Worm (Caenorhabditis elegans) whole organism, L1 larva: ENCODE results near the gene R04F11.2.

Experiments used
- C16A3.4 ChIP-seq: fragments of 150-350 bp; optimal IDR thresholded peaks from 2 replicates; lab custom pipeline; 2014; ENCODE audit warnings: missing biosample characterization, missing genetic modification characterization
- C34B4.2 ChIP-seq: sonication (generic microtip); optimal IDR thresholded peaks from 2 replicates; lab custom pipeline; 2017; ENCODE audit warnings: mild to moderate bottlenecking, missing genetic modification characterization, missing compliant biosample characterization
- F16B12.6 ChIP-seq: fragments of 150-350 bp; optimal IDR thresholded peaks from 2 replicates; lab custom pipeline; 2014; ENCODE audit warnings: missing biosample characterization, missing genetic modification characterization
- aly-2 ChIP-seq: fragments of 150-350 bp; optimal IDR thresholded peaks from 2 replicates; lab custom pipeline; 2014; ENCODE audit warnings: missing biosample characterization, missing genetic modification characterization
- dsc-1 ChIP-seq: sonication (generic microtip); optimal IDR thresholded peaks from 2 replicates; lab custom pipeline; 2016; ENCODE audit warnings: mild to moderate bottlenecking, missing genetic modification characterization, missing compliant biosample characterization
- efl-1 ChIP-seq, 4 experiments: fragments of 150-350 bp; optimal IDR thresholded peaks in 3 of 4; peaks in 1 of 4; 1 replicate in 1 of 4; 2 replicates in 3 of 4; lab custom pipeline; 2014; ENCODE audit warnings: missing biosample characterization in 2 of 4, missing genetic modification characterization in 2 of 4, missing genetic modification reagents in 2 of 4
- egl-27 ChIP-seq, 2 experiments: fragments of 150-350 bp in 1 of 2; sonication (generic microtip); optimal IDR thresholded peaks; 3 replicates each; lab custom pipeline; 2017 to 2018; ENCODE audit warnings: missing biosample characterization in 2 of 2, missing genetic modification characterization in 2 of 2, missing genetic modification reagents in 2 of 2
- elt-3 ChIP-seq, 6 experiments: fragments of 150-350 bp in 1 of 6; sonication (generic microtip); optimal IDR thresholded peaks; 2 replicates each; lab custom pipeline; 2017 to 2018; ENCODE audit warnings: missing biosample characterization in 6 of 6, missing genetic modification characterization in 6 of 6, inconsistent platforms in 1 of 6
- fkh-4 ChIP-seq: sonication (generic microtip); optimal IDR thresholded peaks from 2 replicates; lab custom pipeline; 2016; ENCODE audit warnings: missing compliant biosample characterization, missing genetic modification characterization, borderline replicate concordance
- fkh-8 ChIP-seq: sonication (generic microtip); optimal IDR thresholded peaks from 2 replicates; lab custom pipeline; 2016; ENCODE audit warnings: mild to moderate bottlenecking, missing genetic modification characterization, missing compliant biosample characterization
- fos-1 ChIP-seq: fragments of 150-350 bp; optimal IDR thresholded peaks from 2 replicates; lab custom pipeline; 2014; ENCODE audit warnings: missing biosample characterization, missing genetic modification characterization
- grh-1 ChIP-seq: fragments of 200-800 bp; sonication (Bioruptor generic); IDR thresholded peaks from 2 replicates; pipeline ENCODE4 v1.3.6; 2022; ENCODE audit warnings: missing genetic modification reagents, missing genetic modification characterization, missing compliant biosample characterization
- hlh-17 ChIP-seq: fragments of 200-800 bp; sonication (Bioruptor generic); optimal IDR thresholded peaks from 2 replicates; lab custom pipeline; 2018; ENCODE audit warnings: missing genetic modification characterization, mild to moderate bottlenecking, missing compliant biosample characterization, moderate library complexity, borderline replicate concordance
- hlh-4 ChIP-seq: sonication (generic microtip); optimal IDR thresholded peaks from 2 replicates; lab custom pipeline; 2016; ENCODE audit warnings: mild to moderate bottlenecking, missing genetic modification characterization, missing compliant biosample characterization
- jun-1 ChIP-seq: fragments of 150-350 bp; optimal IDR thresholded peaks from 2 replicates; lab custom pipeline; 2014; ENCODE audit warnings: missing biosample characterization, missing genetic modification reagents, missing genetic modification characterization
- lin-13 ChIP-seq: fragments of 150-350 bp; optimal IDR thresholded peaks from 2 replicates; lab custom pipeline; 2014; ENCODE audit warnings: missing biosample characterization, missing genetic modification reagents, missing genetic modification characterization
- lin-14 ChIP-seq: fragments of 200-800 bp; sonication (Bioruptor generic); optimal IDR thresholded peaks from 2 replicates; lab custom pipeline; 2018; ENCODE audit warnings: mild to moderate bottlenecking, missing genetic modification characterization, moderate library complexity, missing compliant biosample characterization
- lin-35 ChIP-seq, 2 experiments: fragments of 150-350 bp; optimal IDR thresholded peaks; 2 replicates each; lab custom pipeline; 2014; ENCODE audit warnings: missing biosample characterization in 2 of 2, missing genetic modification characterization in 2 of 2, missing genetic modification reagents in 2 of 2
- lin-39 ChIP-seq: fragments of 150-350 bp; optimal IDR thresholded peaks from 2 replicates; lab custom pipeline; 2014; ENCODE audit warnings: missing biosample characterization, missing genetic modification reagents, missing genetic modification characterization
- lir-3 ChIP-seq: sonication (generic microtip); optimal IDR thresholded peaks from 2 replicates; lab custom pipeline; 2016; ENCODE audit warnings: mild to moderate bottlenecking, missing genetic modification characterization, moderate library complexity, missing compliant biosample characterization; ENCODE audit not compliant: poor library complexity
- lsy-2 ChIP-seq, 2 experiments: fragments of 150-350 bp; optimal IDR thresholded peaks; 2 replicates each; lab custom pipeline; 2014; ENCODE audit warnings: missing biosample characterization in 2 of 2, missing genetic modification characterization in 2 of 2
- mab-9 ChIP-seq: fragments of 200-800 bp; sonication (Bioruptor generic); IDR thresholded peaks from 2 replicates; pipeline ENCODE4 v1.3.6; 2022; ENCODE audit warnings: missing genetic modification reagents, missing genetic modification characterization, missing compliant biosample characterization
- mef-2 ChIP-seq: fragments of 150-350 bp; optimal IDR thresholded peaks from 2 replicates; lab custom pipeline; 2014; ENCODE audit warnings: missing biosample characterization, missing genetic modification characterization
- nhr-19 ChIP-seq: fragments of 200-800 bp; sonication (Bioruptor generic); conservative IDR thresholded peaks from 2 replicates; pipeline ENCODE4 v1.3.6; 2022; ENCODE audit warnings: missing genetic modification characterization, missing compliant biosample characterization
- nhr-20 ChIP-seq: sonication (generic microtip); optimal IDR thresholded peaks from 2 replicates; lab custom pipeline; 2016; ENCODE audit warnings: mild to moderate bottlenecking, missing genetic modification characterization, missing compliant biosample characterization
- nhr-237 ChIP-seq: fragments of 150-350 bp; optimal IDR thresholded peaks from 2 replicates; lab custom pipeline; 2014; ENCODE audit warnings: missing biosample characterization, missing genetic modification characterization
- nhr-47 ChIP-seq: sonication (generic microtip); optimal IDR thresholded peaks from 2 replicates; lab custom pipeline; 2016; ENCODE audit warnings: mild to moderate bottlenecking, missing genetic modification characterization, moderate library complexity, missing compliant biosample characterization
- nhr-71 ChIP-seq: sonication (generic microtip); optimal IDR thresholded peaks from 2 replicates; lab custom pipeline; 2016; ENCODE audit warnings: mild to moderate bottlenecking, missing genetic modification characterization, moderate library complexity, missing compliant biosample characterization
- nhr-76 ChIP-seq: sonication (generic microtip); optimal IDR thresholded peaks from 2 replicates; lab custom pipeline; 2017; ENCODE audit warnings: missing biosample characterization, missing genetic modification characterization
- nhr-90 ChIP-seq: sonication (generic microtip); optimal IDR thresholded peaks from 2 replicates; lab custom pipeline; 2016; ENCODE audit warnings: mild to moderate bottlenecking, missing genetic modification characterization, missing compliant biosample characterization; ENCODE audit not compliant: poor library complexity
- pag-3 ChIP-seq: sonication (generic microtip); optimal IDR thresholded peaks from 2 replicates; lab custom pipeline; 2017; ENCODE audit warnings: missing genetic modification characterization, mild to moderate bottlenecking, missing compliant biosample characterization, antibody characterized with exemption, borderline replicate concordance; ENCODE audit not compliant: insufficient read depth
- pqm-1 ChIP-seq: sonication (generic microtip); optimal IDR thresholded peaks from 3 replicates; lab custom pipeline; 2017; ENCODE audit warnings: missing biosample characterization, missing genetic modification characterization
- rnt-1 ChIP-seq: sonication (generic microtip); optimal IDR thresholded peaks from 2 replicates; lab custom pipeline; 2016; ENCODE audit warnings: mild to moderate bottlenecking, missing genetic modification characterization, moderate library complexity, missing compliant biosample characterization
- snpc-4 ChIP-seq: fragments of 150-350 bp; optimal IDR thresholded peaks from 2 replicates; lab custom pipeline; 2014; ENCODE audit warnings: missing biosample characterization, missing genetic modification characterization
- sox-4 ChIP-seq: sonication (generic microtip); optimal IDR thresholded peaks from 2 replicates; lab custom pipeline; 2016; ENCODE audit warnings: missing genetic modification characterization, missing compliant biosample characterization
- swsn-7 ChIP-seq: sonication (generic microtip); optimal IDR thresholded peaks from 2 replicates; lab custom pipeline; 2016; ENCODE audit warnings: missing genetic modification characterization, missing compliant biosample characterization
- tbx-2 ChIP-seq: sonication (generic microtip); optimal IDR thresholded peaks from 2 replicates; lab custom pipeline; 2016; ENCODE audit warnings: missing genetic modification characterization, missing compliant biosample characterization
- unc-130 ChIP-seq: fragments of 150-350 bp; optimal IDR thresholded peaks from 2 replicates; lab custom pipeline; 2017; ENCODE audit warnings: missing biosample characterization, missing genetic modification characterization, inconsistent platforms
- unc-62 ChIP-seq: fragments of 150-350 bp; optimal IDR thresholded peaks from 2 replicates; lab custom pipeline; 2014; ENCODE audit warnings: missing biosample characterization, missing genetic modification reagents, missing genetic modification characterization
- unc-98 ChIP-seq: fragments of 200-800 bp; sonication (Bioruptor generic); IDR thresholded peaks from 2 replicates; pipeline ENCODE4 v1.3.6; 2022; ENCODE audit warnings: missing genetic modification characterization, missing compliant biosample characterization
- vab-15 ChIP-seq: sonication (generic microtip); optimal IDR thresholded peaks from 2 replicates; lab custom pipeline; 2017; ENCODE audit warnings: missing genotype, mild to moderate bottlenecking, missing genetic modification characterization, missing compliant biosample characterization
- xbp-1 ChIP-seq: sonication (generic microtip); optimal IDR thresholded peaks from 2 replicates; lab custom pipeline; 2016; ENCODE audit warnings: missing genetic modification characterization, missing compliant biosample characterization
- zip-4 ChIP-seq: fragments of 200-800 bp; sonication (Bioruptor generic); optimal IDR thresholded peaks from 2 replicates; lab custom pipeline; 2018; ENCODE audit warnings: mild to moderate bottlenecking, missing genetic modification characterization, moderate library complexity, missing compliant biosample characterization
- ztf-4 ChIP-seq: fragments of 150-350 bp; optimal IDR thresholded peaks from 2 replicates; lab custom pipeline; 2014; ENCODE audit warnings: missing biosample characterization, missing genetic modification characterization

R04F11.2 gene

ce11 chrV:12331820-12332219 is 13.6 kb downstream of the R04F11.2 start (continued):
- TF ChIP-seq pag-3 (tag; lab: Kevin White, UChicago) (no peak), lin-39 (tag; lab: Kevin White, UChicago) (no peak), nhr-19 (GFP tag; lab: Robert Waterston, UW) (peak; percentile 38; the same call in 1 of the 2 replicates), hlh-4 (no peak), fkh-4 (tag; lab: Kevin White, UChicago) (no peak), nhr-237 (tag; lab: Kevin White, UChicago) (no peak), C16A3.4 (tag; lab: Kevin White, UChicago) (peak; percentile 8), snpc-4 (tag; lab: Kevin White, UChicago) (no peak), fkh-8 (tag; lab: Kevin White, UChicago) (no peak), C34B4.2 (tag; lab: Kevin White, UChicago) (no peak), nhr-71 (tag; lab: Kevin White, UChicago) (peak; percentile 55), lin-14 (GFP tag; lab: Kevin White, UChicago) (peak; percentile 20), aly-2 (no peak), lsy-2 (tag; optimal IDR thresholded peaks at IDR 0.05; lab: Kevin White, UChicago) (peak; percentile 29 to 51), unc-62 (GFP tag; lab: Kevin White, UChicago) (no peak), zip-4 (no peak), lin-35 (GFP tag; optimal IDR thresholded peaks at IDR 0.05; lab: Kevin White, UChicago) (peak; percentile 30 to 45), fos-1 (tag; lab: Kevin White, UChicago) (no peak), nhr-20 (tag; lab: Kevin White, UChicago) (peak; percentile 10), lin-13 (GFP tag; lab: Kevin White, UChicago) (no peak), nhr-47 (peak; percentile 33)

ce11 chrV:12334387-12334786 is 16.2 kb downstream of the R04F11.2 start:
- peak; percentile 62 for TF ChIP-seq lin-14 (GFP tag; lab: Kevin White, UChicago)
- peak; percentile 61 for TF ChIP-seq rnt-1
- 0 out of 2 replicates have a peak, but pooled peaks have one; percentile 13 for TF ChIP-seq nhr-19 (GFP tag; lab: Robert Waterston, UW)
- TF ChIP-seq nhr-71 (tag; lab: Kevin White, UChicago) = peak; percentile 57
- TF ChIP-seq vab-15 = no peak
- no peak for TF ChIP-seq jun-1
- no peak for TF ChIP-seq pqm-1
- no peak for TF ChIP-seq swsn-7 (tag; lab: Kevin White, UChicago)
- TF ChIP-seq unc-98 (GFP tag; lab: Robert Waterston, UW) = no peak
- peak in 1 of 2 experiments; percentile 23 for TF ChIP-seq lsy-2 (tag; optimal IDR thresholded peaks at IDR 0.05; lab: Kevin White, UChicago)
- peak; percentile 2 for TF ChIP-seq unc-130 (tag; lab: Kevin White, UChicago)
- no peak for TF ChIP-seq ztf-4 (tag; lab: Kevin White, UChicago)
- no peak for TF ChIP-seq grh-1 (GFP tag; lab: Robert Waterston, UW)

- no peak for TF ChIP-seq grh-1 (GFP tag; lab: Robert Waterston, UW)
- TF ChIP-seq nhr-76 = no peak
- no peak for TF ChIP-seq mab-9 (GFP tag; lab: Robert Waterston, UW)
- TF ChIP-seq, all 84 proteins: peak for 0
These were observed 19.7 kb downstream of the R04F11.2 start, which contains the start of gene twk-13 for ce11 chrV:12337894-12338293. twk-13 (minus strand) TSS chrV:12337994.

- TF ChIP-seq lin-13 (GFP tag; lab: Kevin White, UChicago) = peak; percentile 92
- peak; percentile 88 for TF ChIP-seq aly-2
- peak; percentile 79 for TF ChIP-seq lir-3 (tag; lab: Kevin White, UChicago)
- peak; percentile 98 to 99 for TF ChIP-seq efl-1 (optimal IDR thresholded peaks at IDR 0.05; lab: Kevin White, UChicago)
- TF ChIP-seq efl-1 (GFP tag; optimal IDR thresholded peaks at IDR 0.05 in 1 of 2; lab: Kevin White, UChicago) = peak; percentile 98 to 100
- TF ChIP-seq sox-4 (tag; lab: Kevin White, UChicago) = peak; percentile 83
- TF ChIP-seq nhr-90 (tag; lab: Kevin White, UChicago) = peak; percentile 97
- peak; percentile 83 for TF ChIP-seq zip-4
- peak; percentile 65 for TF ChIP-seq fkh-4 (tag; lab: Kevin White, UChicago)
- peak; percentile 99 for TF ChIP-seq lin-35 (GFP tag; optimal IDR thresholded peaks at IDR 0.05; lab: Kevin White, UChicago)
- peak; percentile 95 for TF ChIP-seq dsc-1 (tag; lab: Kevin White, UChicago)
- no peak for TF ChIP-seq egl-27 (tag; optimal IDR thresholded peaks at IDR 0.05; lab: Kevin White, UChicago)
- TF ChIP-seq tbx-2 = peak; percentile 95
- peak; percentile 52 for TF ChIP-seq F16B12.6 (tag; lab: Kevin White, UChicago)
- peak; percentile 95 for TF ChIP-seq lin-39 (tag; lab: Kevin White, UChicago)
- TF ChIP-seq xbp-1 (tag; lab: Kevin White, UChicago) = peak; percentile 93
- peak; percentile 59 for TF ChIP-seq mef-2 (tag; lab: Kevin White, UChicago)
- TF ChIP-seq elt-3 (tag; optimal IDR thresholded peaks at IDR 0.05; lab: Kevin White, UChicago) = peak in 3 of 6 experiments; percentile 74 to 94 (median 94)
- TF ChIP-seq hlh-17 (GFP tag; lab: Kevin White, UChicago) = no peak
These were observed 25.3 kb downstream of the R04F11.2 start, which contains the start of gene tomm-20 for ce11 chrV:12343419-12343969. tomm-20 (minus strand) TSS chrV:12343469.
